Fruit fly (Drosophila melanogaster) whole organism, embryonic: ENCODE data around the gene Rabex-5.

Experiments used
- Atf6 ChIP-seq: fragments of 200-800 bp; sonication (Bioruptor generic); IDR thresholded peaks from 2 replicates; pipeline ENCODE4 v1.3.6; 2022; ENCODE audit warnings: missing biosample characterization, missing genetic modification characterization
- Awh ChIP-seq: fragments of 200-800 bp; sonication (Bioruptor generic); IDR thresholded peaks from 2 replicates; pipeline ENCODE4, ENCODE4 v1.3.6; 2022; ENCODE audit warnings: missing biosample characterization, missing genetic modification characterization
- BEAF-32 ChIP-seq: fragments of 200-800 bp; sonication (Bioruptor generic); optimal IDR thresholded peaks from 3 replicates; lab custom pipeline; 2017; ENCODE audit warnings: missing biosample characterization, missing genetic modification characterization, mild to moderate bottlenecking, moderate library complexity, missing genetic modification reagents
- CG11093 ChIP-seq: fragments of 200-800 bp; sonication (Bioruptor generic); IDR thresholded peaks from 3 replicates; pipeline ENCODE4 v1.3.6; 2022; ENCODE audit warnings: missing biosample characterization, missing genetic modification characterization
- CG1233 ChIP-seq: fragments of 200-800 bp; sonication (Bioruptor generic); optimal IDR thresholded peaks from 4 replicates; lab custom pipeline; 2018; ENCODE audit warnings: missing biosample characterization, mild to moderate bottlenecking, missing genetic modification characterization
- CG12659 ChIP-seq: fragments of 200-800 bp; sonication (Bioruptor generic); optimal IDR thresholded peaks from 3 replicates; lab custom pipeline; 2017; ENCODE audit warnings: mild to moderate bottlenecking, missing biosample characterization, missing genetic modification reagents, missing genetic modification characterization
- CG14860 ChIP-seq: fragments of 200-800 bp; sonication (Bioruptor generic); IDR thresholded peaks from 3 replicates; pipeline ENCODE4 v1.3.6; 2022; ENCODE audit warnings: missing biosample characterization, missing genetic modification characterization; ENCODE audit not compliant: partially characterized antibody
- CG15073 ChIP-seq: fragments of 200-800 bp; sonication (Bioruptor generic); optimal IDR thresholded peaks from 2 replicates; lab custom pipeline; 2016; ENCODE audit warnings: missing biosample characterization, missing genetic modification characterization
- CG1529 ChIP-seq: fragments of 200-800 bp; sonication (Bioruptor generic); optimal IDR thresholded peaks from 3 replicates; lab custom pipeline; 2018; ENCODE audit warnings: missing biosample characterization, missing genetic modification characterization
- CG2875 ChIP-seq: fragments of 200-800 bp; sonication (Bioruptor generic); optimal IDR thresholded peaks from 2 replicates; lab custom pipeline; 2017; ENCODE audit warnings: missing biosample characterization, mild to moderate bottlenecking, missing genetic modification characterization, missing genetic modification reagents
- CG3065 ChIP-seq: fragments of 200-800 bp; sonication (Bioruptor generic); optimal IDR thresholded peaks from 2 replicates; lab custom pipeline; 2016; ENCODE audit warnings: missing biosample characterization, missing genetic modification characterization
- CG31441 ChIP-seq: fragments of 200-800 bp; sonication (Bioruptor generic); IDR thresholded peaks from 2 replicates; pipeline ENCODE4 v1.3.6; 2022; ENCODE audit warnings: missing biosample characterization, missing genetic modification characterization
- CG33557 ChIP-seq: fragments of 200-800 bp; sonication (Bioruptor generic); optimal IDR thresholded peaks from 2 replicates; lab custom pipeline; 2019; ENCODE audit warnings: missing biosample characterization, mild to moderate bottlenecking, missing genetic modification characterization, moderate library complexity
- CG3838 ChIP-seq: fragments of 200-800 bp; sonication (Bioruptor generic); optimal IDR thresholded peaks from 3 replicates; lab custom pipeline; 2016; ENCODE audit warnings: missing biosample characterization, missing genetic modification characterization
- CG5180 ChIP-seq: fragments of 200-800 bp; sonication (Bioruptor generic); optimal IDR thresholded peaks from 3 replicates; lab custom pipeline; 2017; ENCODE audit warnings: missing biosample characterization, missing genetic modification characterization, mild to moderate bottlenecking, moderate library complexity, missing genetic modification reagents
- CG6175 ChIP-seq: fragments of 200-800 bp; sonication (Bioruptor generic); IDR thresholded peaks from 3 replicates; pipeline ENCODE4 v1.3.6; 2022; ENCODE audit warnings: missing biosample characterization, missing genetic modification characterization
- CG6654 ChIP-seq: fragments of 200-800 bp; sonication (Bioruptor generic); optimal IDR thresholded peaks from 2 replicates; lab custom pipeline; 2017; ENCODE audit warnings: missing biosample characterization, mild to moderate bottlenecking, missing genetic modification characterization
- CG6854 ChIP-seq: fragments of 200-800 bp; sonication (Bioruptor generic); optimal IDR thresholded peaks from 3 replicates; lab custom pipeline; 2017; ENCODE audit warnings: missing biosample characterization, mild to moderate bottlenecking, missing genetic modification characterization
- CG7357 ChIP-seq: fragments of 200-800 bp; sonication (Bioruptor generic); IDR thresholded peaks from 3 replicates; pipeline ENCODE4 v1.3.6; 2022; ENCODE audit warnings: missing biosample characterization, missing genetic modification characterization
- Dref ChIP-seq: fragments of 200-800 bp; sonication (Bioruptor generic); IDR thresholded peaks from 2 replicates; pipeline ENCODE4 v1.3.6; 2022; ENCODE audit warnings: missing biosample characterization, missing genetic modification characterization
- Eip74EF ChIP-seq, 2 experiments: fragments of 200-800 bp in 1 of 2; fragments of >200 bp in 1 of 2; sonication (Bioruptor generic) in 1 of 2; optimal IDR thresholded peaks; 2 replicates each; lab custom pipeline; 2017 to 2019; ENCODE audit warnings: missing biosample characterization in 2 of 2, missing genetic modification characterization in 2 of 2, mild to moderate bottlenecking in 1 of 2, moderate library complexity in 1 of 2
- Hand ChIP-seq: fragments of 200-800 bp; sonication (Bioruptor generic); optimal IDR thresholded peaks from 2 replicates; lab custom pipeline; 2017; ENCODE audit warnings: mild to moderate bottlenecking, missing biosample characterization, missing genetic modification reagents, missing genetic modification characterization
- Hmx ChIP-seq: fragments of 200-800 bp; sonication (Bioruptor generic); optimal IDR thresholded peaks from 2 replicates; lab custom pipeline; 2016; ENCODE audit warnings: missing biosample characterization, missing genetic modification characterization
- Hr78 ChIP-seq, 2 experiments: fragments of 200-800 bp in 1 of 2; fragments of >200 bp in 1 of 2; sonication (Bioruptor generic) in 1 of 2; optimal IDR thresholded peaks; 2 replicates each; lab custom pipeline; 2017 to 2019; ENCODE audit warnings: missing biosample characterization in 2 of 2, missing genetic modification characterization in 2 of 2, mild to moderate bottlenecking in 1 of 2, moderate library complexity in 1 of 2
- Mes4 ChIP-seq: fragments of 200-800 bp; sonication (Bioruptor generic); optimal IDR thresholded peaks from 2 replicates; lab custom pipeline; 2016; ENCODE audit warnings: missing biosample characterization, missing genetic modification characterization
- Sin3A ChIP-seq: fragments of >200 bp; optimal IDR thresholded peaks from 2 replicates; lab custom pipeline; 2018
- Spps ChIP-seq: fragments of 200-800 bp; sonication (Bioruptor generic); optimal IDR thresholded peaks from 2 replicates; lab custom pipeline; 2018; ENCODE audit warnings: missing biosample characterization, mild to moderate bottlenecking, missing genetic modification characterization
- cg ChIP-seq: fragments of 200-800 bp; sonication (Bioruptor generic); optimal IDR thresholded peaks from 3 replicates; lab custom pipeline; 2019; ENCODE audit warnings: missing biosample characterization, mild to moderate bottlenecking, missing genetic modification characterization, moderate library complexity
- chinmo ChIP-seq: fragments of 200-800 bp; sonication (Bioruptor generic); IDR thresholded peaks from 4 replicates; pipeline ENCODE4 v1.3.6; 2022; ENCODE audit warnings: missing biosample characterization, missing genetic modification characterization; ENCODE audit not compliant: partially characterized antibody
- eyg ChIP-seq: fragments of 200-800 bp; sonication (Bioruptor generic); optimal IDR thresholded peaks from 3 replicates; lab custom pipeline; 2016; ENCODE audit warnings: missing biosample characterization, missing genetic modification characterization
- fd3F ChIP-seq: fragments of 200-800 bp; sonication (Bioruptor generic); optimal IDR thresholded peaks from 2 replicates; lab custom pipeline; 2018; ENCODE audit warnings: missing biosample characterization, mild to moderate bottlenecking, missing genetic modification characterization, moderate library complexity
- hb ChIP-seq: fragments of 200-800 bp; sonication (Bioruptor generic); IDR thresholded peaks from 3 replicates; pipeline ENCODE4 v1.3.6; 2022; ENCODE audit warnings: missing biosample characterization, missing genetic modification characterization; ENCODE audit not compliant: partially characterized antibody
- lab ChIP-seq: fragments of 200-800 bp; sonication (Bioruptor generic); optimal IDR thresholded peaks from 3 replicates; lab custom pipeline; 2017; ENCODE audit warnings: missing biosample characterization, missing genetic modification characterization, mild to moderate bottlenecking, moderate library complexity, missing genetic modification reagents
- lmd ChIP-seq: fragments of 200-800 bp; sonication (Bioruptor generic); IDR thresholded peaks from 2 replicates; pipeline ENCODE4 v1.3.6; 2022; ENCODE audit warnings: missing biosample characterization, missing genetic modification characterization
- lov ChIP-seq, 2 experiments: fragments of 200-800 bp in 1 of 2; fragments of >200 bp in 1 of 2; sonication (Bioruptor generic) in 1 of 2; IDR thresholded peaks in 1 of 2; optimal IDR thresholded peaks in 1 of 2; 2 replicates in 1 of 2; 3 replicates in 1 of 2; pipeline versions ENCODE4 v1.3.6 to Lab custom; 2017 to 2022; ENCODE audit warnings: missing biosample characterization in 1 of 2, missing genetic modification characterization in 1 of 2
- nerfin-1 ChIP-seq: fragments of 200-800 bp; sonication (Bioruptor generic); optimal IDR thresholded peaks from 3 replicates; lab custom pipeline; 2019; ENCODE audit warnings: missing biosample characterization, mild to moderate bottlenecking, missing genetic modification characterization, moderate library complexity
- odd ChIP-seq: fragments of 200-800 bp; sonication (Bioruptor generic); optimal IDR thresholded peaks from 2 replicates; lab custom pipeline; 2017; ENCODE audit warnings: missing biosample characterization, mild to moderate bottlenecking, missing genetic modification characterization
- org-1 ChIP-seq: fragments of 200-800 bp; sonication (Bioruptor generic); optimal IDR thresholded peaks from 2 replicates; lab custom pipeline; 2017; ENCODE audit warnings: missing biosample characterization, missing genetic modification characterization
- pan ChIP-seq, 4 experiments: fragments of >200 bp in 3 of 4; fragments of 200-800 bp in 1 of 4; sonication (Bioruptor generic) in 1 of 4; optimal IDR thresholded peaks in 3 of 4; IDR thresholded peaks in 1 of 4; 2 replicates each; pipeline versions ENCODE4 v1.3.6 to Lab custom; 2017 to 2022; ENCODE audit warnings: missing biosample characterization in 2 of 4, missing genetic modification characterization in 2 of 4, mixed read lengths in 1 of 4
- peb ChIP-seq: fragments of 200-800 bp; sonication (Bioruptor generic); IDR thresholded peaks from 2 replicates; pipeline ENCODE4 v1.3.6; 2022; ENCODE audit warnings: missing biosample characterization, missing genetic modification characterization
- rib ChIP-seq: fragments of 200-800 bp; sonication (Bioruptor generic); IDR thresholded peaks from 2 replicates; pipeline ENCODE4 v1.3.6; 2022; ENCODE audit warnings: missing biosample characterization, missing genetic modification characterization
- slbo ChIP-seq: fragments of 200-800 bp; sonication (Bioruptor generic); IDR thresholded peaks from 2 replicates; pipeline ENCODE4 v1.3.6; 2022; ENCODE audit warnings: missing biosample characterization, missing genetic modification characterization
- toy ChIP-seq: fragments of 200-800 bp; sonication (Bioruptor generic); IDR thresholded peaks from 2 replicates; pipeline ENCODE4 v1.3.6; 2022; ENCODE audit warnings: missing biosample characterization, missing genetic modification characterization
- tx ChIP-seq: fragments of 200-800 bp; sonication (Bioruptor generic); optimal IDR thresholded peaks from 2 replicates; lab custom pipeline; 2016; ENCODE audit warnings: missing biosample characterization, missing genetic modification characterization
- unpg ChIP-seq: fragments of 200-800 bp; sonication (Bioruptor generic); optimal IDR thresholded peaks from 3 replicates; lab custom pipeline; 2018; ENCODE audit warnings: missing biosample characterization, mild to moderate bottlenecking, missing genetic modification characterization, moderate library complexity
- vfl ChIP-seq: fragments of 200-800 bp; sonication (Bioruptor generic); optimal IDR thresholded peaks from 2 replicates; lab custom pipeline; 2016; ENCODE audit warnings: missing biosample characterization, missing genetic modification characterization
- zen ChIP-seq: fragments of 200-800 bp; sonication (Bioruptor generic); optimal IDR thresholded peaks from 3 replicates; lab custom pipeline; 2018; ENCODE audit warnings: missing biosample characterization, mild to moderate bottlenecking, missing genetic modification characterization, moderate library complexity
- zen2 ChIP-seq: fragments of 200-800 bp; sonication (Bioruptor generic); IDR thresholded peaks from 3 replicates; pipeline ENCODE4 v1.3.6; 2022; ENCODE audit warnings: missing biosample characterization, missing genetic modification characterization; ENCODE audit not compliant: partially characterized antibody
- zfh2 ChIP-seq: fragments of 200-800 bp; sonication (Bioruptor generic); optimal IDR thresholded peaks from 2 replicates; lab custom pipeline; 2016; ENCODE audit warnings: missing biosample characterization, missing genetic modification characterization

Gene Rabex-5

DNA sequence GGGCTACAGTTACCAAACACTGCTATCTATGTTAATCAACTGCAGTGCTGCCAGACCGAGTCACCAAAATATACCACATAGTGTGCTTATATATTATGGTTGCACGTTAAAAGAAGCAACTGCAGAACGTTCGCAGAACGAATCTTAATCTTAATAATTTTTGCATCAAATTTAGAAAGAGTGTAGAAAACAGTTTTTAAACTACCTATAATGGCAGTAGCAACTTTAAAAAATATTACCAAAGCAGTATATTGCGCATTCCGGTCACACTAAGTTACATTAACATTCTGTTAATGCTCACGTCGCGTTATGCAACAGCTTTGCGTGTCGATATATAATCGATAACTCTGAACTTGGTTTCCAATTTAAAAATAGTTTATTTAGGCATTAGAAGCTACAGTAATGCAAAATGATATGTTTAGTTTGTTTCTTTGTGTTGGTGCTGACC is 46.4 kb downstream of the Rabex-5 start, which contains the start of gene indra (continued):
- no peak for TF ChIP-seq chinmo (GFP tag; lab: Robert Waterston, UW)
- no peak for TF ChIP-seq CG7357 (GFP tag; lab: Robert Waterston, UW)
- no peak for TF ChIP-seq CG6654 (GFP tag; lab: Kevin White, UChicago)
- TF ChIP-seq cg (GFP tag; lab: Kevin White, UChicago): no peak
- TF ChIP-seq lab: no peak
- no peak for TF ChIP-seq CG11093 (GFP tag; lab: Robert Waterston, UW)
- no peak for TF ChIP-seq CG15073 (GFP tag; lab: Kevin White, UChicago)
- peak; percentile 81 for TF ChIP-seq Sin3A (lab: Kevin White, UChicago)
- no peak for TF ChIP-seq hb (GFP tag; lab: Robert Waterston, UW)
- TF ChIP-seq CG6854 (GFP tag; lab: Kevin White, UChicago): no peak
- TF ChIP-seq CG12659 (GFP tag; lab: Kevin White, UChicago): peak; percentile 81
- no peak for TF ChIP-seq CG6175
- peak; percentile 46 for TF ChIP-seq zen (tag; lab: Kevin White, UChicago)
- peak; percentile 59 for TF ChIP-seq slbo (GFP tag; lab: Robert Waterston, UW)
- peak; percentile 75 for TF ChIP-seq BEAF-32 (GFP tag; lab: Kevin White, UChicago)
- no peak for TF ChIP-seq CG3065 (GFP tag; lab: Kevin White, UChicago)
- no peak for TF ChIP-seq lov (optimal IDR thresholded peaks at IDR 0.05; lab: Kevin White, UChicago)
- TF ChIP-seq lov (GFP tag; IDR thresholded peaks at IDR 0.05; lab: Robert Waterston, UW): no peak
- no peak for TF ChIP-seq CG2875 (GFP tag; lab: Kevin White, UChicago)
- TF ChIP-seq CG5180 (GFP tag; lab: Kevin White, UChicago): no peak
- TF ChIP-seq rib: no peak
- TF ChIP-seq CG1233 (GFP tag; lab: Kevin White, UChicago): no peak
- no peak for TF ChIP-seq pan (optimal IDR thresholded peaks at IDR 0.05; lab: Kevin White, UChicago)
- TF ChIP-seq pan (GFP tag; optimal IDR thresholded peaks at IDR 0.05 in 1 of 2, IDR thresholded peaks at IDR 0.05 in 1 of 2): no peak
- TF ChIP-seq Hand: no peak
- peak; percentile 44; the same call in 1 of the 2 replicates for TF ChIP-seq Atf6 (GFP tag; lab: Robert Waterston, UW)
- peak; percentile 45 for TF ChIP-seq CG33557 (GFP tag; lab: Kevin White, UChicago)
- TF ChIP-seq CG14860 (GFP tag; lab: Robert Waterston, UW): peak; percentile 38; the same call in 1 of the 3 replicates
- TF ChIP-seq Spps (tag; lab: Kevin White, UChicago): no peak
- TF ChIP-seq toy (GFP tag; lab: Robert Waterston, UW): no peak
- no peak for TF ChIP-seq CG1529 (GFP tag; lab: Kevin White, UChicago)
- TF ChIP-seq vfl: peak; percentile 13
- peak; percentile 49 for TF ChIP-seq Mes4
- TF ChIP-seq tx (GFP tag; lab: Kevin White, UChicago): peak; percentile 45
- TF ChIP-seq peb (GFP tag; lab: Robert Waterston, UW): no peak
- TF ChIP-seq lmd (GFP tag; lab: Robert Waterston, UW): peak; percentile 37; the same call in 1 of the 2 replicates
- TF ChIP-seq odd (GFP tag; lab: Kevin White, UChicago): no peak
- TF ChIP-seq Eip74EF (GFP tag; optimal IDR thresholded peaks at IDR 0.05; lab: Kevin White, UChicago): no peak
- TF ChIP-seq nerfin-1: peak; percentile 33
- TF ChIP-seq zen2 (GFP tag; lab: Robert Waterston, UW): no peak
- no peak for TF ChIP-seq org-1 (GFP tag; lab: Kevin White, UChicago)
- TF ChIP-seq Hr78 (GFP tag; optimal IDR thresholded peaks at IDR 0.05; lab: Kevin White, UChicago): no peak
- TF ChIP-seq Dref (GFP tag; lab: Robert Waterston, UW): peak; percentile 72
- TF ChIP-seq Awh (GFP tag; lab: Robert Waterston, UW): no peak
- TF ChIP-seq eyg (GFP tag; lab: Kevin White, UChicago): peak; percentile 14
- peak; percentile 74 for TF ChIP-seq zfh2 (GFP tag; lab: Kevin White, UChicago)
- TF ChIP-seq Hmx (GFP tag; lab: Kevin White, UChicago): no peak
- TF ChIP-seq CG3838 (GFP tag; lab: Kevin White, UChicago): no peak
- TF ChIP-seq unpg: peak; percentile 56
- no peak; the same call in 1 of the 2 replicates for TF ChIP-seq CG31441 (GFP tag; lab: Robert Waterston, UW)
- TF ChIP-seq fd3F (GFP tag; lab: Kevin White, UChicago): peak; percentile 11
